Worm (Caenorhabditis elegans) whole organism, young adult: ENCODE data around the gene K03B8.14.

ENCODE experiments used
- athp-1 ChIP-seq: sonication (generic microtip); optimal IDR thresholded peaks from 2 replicates; lab custom pipeline; 2017; ENCODE audit warnings: mild to moderate bottlenecking, missing genetic modification characterization, missing compliant biosample characterization
- nfyb-1 ChIP-seq: fragments of 200-800 bp; sonication (Bioruptor generic); IDR thresholded peaks from 2 replicates; pipeline ENCODE4 v1.3.6; 2022; ENCODE audit warnings: missing genetic modification reagents, missing genetic modification characterization, missing compliant biosample characterization
- rec-8 ChIP-seq, 2 experiments: sonication (generic microtip); optimal IDR thresholded peaks; 2 replicates each; lab custom pipeline; 2016; ENCODE audit warnings: mild to moderate bottlenecking in 2 of 2, missing genetic modification characterization in 2 of 2, missing genetic modification reagents in 2 of 2, missing genotype in 2 of 2, missing biosample characterization in 1 of 2, missing compliant biosample characterization in 1 of 2, moderate library complexity in 1 of 2
- ztf-18 ChIP-seq: sonication (generic microtip); optimal IDR thresholded peaks from 2 replicates; lab custom pipeline; 2016; ENCODE audit warnings: missing genotype, mild to moderate bottlenecking, missing genetic modification characterization, missing compliant biosample characterization

- no peak for TF ChIP-seq rec-8 (tag; optimal IDR thresholded peaks at IDR 0.05; lab: Kevin White, UChicago)
- TF ChIP-seq athp-1 = no peak
- no peak for TF ChIP-seq nfyb-1 (GFP tag; lab: Robert Waterston, UW)
- TF ChIP-seq ztf-18 = no peak
Observed at ce11 chrV:11403702-11404101, 13.4 kb downstream of the K03B8.14 start.
